Fruit fly (Drosophila melanogaster) whole organism, prepupa: ENCODE measurements around the gene CG13315.

Experiments used
- Blimp-1 ChIP-seq: fragments of 200-800 bp; sonication (Bioruptor generic); optimal IDR thresholded peaks from 3 replicates; lab custom pipeline; 2017; ENCODE audit warnings: missing biosample characterization, missing genetic modification characterization, mild to moderate bottlenecking, moderate library complexity, missing genetic modification reagents
- CG10631 ChIP-seq: fragments of 200-800 bp; sonication (Bioruptor generic); optimal IDR thresholded peaks from 2 replicates; lab custom pipeline; 2016; ENCODE audit warnings: missing biosample characterization, missing genetic modification characterization
- CG11294 ChIP-seq: fragments of 200-800 bp; sonication (Bioruptor generic); IDR thresholded peaks from 2 replicates; pipeline ENCODE4 v1.3.6; 2022; ENCODE audit warnings: missing biosample characterization, missing genetic modification characterization
- CG16779 ChIP-seq: fragments of 200-800 bp; sonication (Bioruptor generic); optimal IDR thresholded peaks from 3 replicates; lab custom pipeline; 2017; ENCODE audit warnings: missing biosample characterization, mild to moderate bottlenecking, missing genetic modification characterization
- CG32006 ChIP-seq: fragments of 200-800 bp; sonication (Bioruptor generic); optimal IDR thresholded peaks from 3 replicates; lab custom pipeline; 2017; ENCODE audit warnings: missing biosample characterization, mild to moderate bottlenecking, missing genetic modification characterization
- CG34406 ChIP-seq: fragments of 200-800 bp; sonication (Bioruptor generic); optimal IDR thresholded peaks from 3 replicates; lab custom pipeline; 2016; ENCODE audit warnings: missing biosample characterization, missing genetic modification characterization
- CG3919 ChIP-seq: fragments of 200-800 bp; sonication (Bioruptor generic); optimal IDR thresholded peaks from 3 replicates; lab custom pipeline; 2016; ENCODE audit warnings: missing biosample characterization, missing genetic modification characterization
- CG4318 ChIP-seq: fragments of 200-800 bp; sonication (Bioruptor generic); optimal IDR thresholded peaks from 3 replicates; lab custom pipeline; 2017; ENCODE audit warnings: missing biosample characterization, mild to moderate bottlenecking, missing genetic modification characterization
- CG6163 ChIP-seq: fragments of 200-800 bp; sonication (Bioruptor generic); IDR thresholded peaks from 3 replicates; pipeline ENCODE4 v1.3.6; 2022; ENCODE audit warnings: missing biosample characterization, missing genetic modification characterization
- CG6276 ChIP-seq: fragments of 200-800 bp; sonication (Bioruptor generic); optimal IDR thresholded peaks from 2 replicates; lab custom pipeline; 2017; ENCODE audit warnings: missing biosample characterization, mild to moderate bottlenecking, missing genetic modification characterization
- CG6792 ChIP-seq: fragments of 200-800 bp; sonication (Bioruptor generic); optimal IDR thresholded peaks from 3 replicates; lab custom pipeline; 2016; ENCODE audit warnings: missing biosample characterization, missing genetic modification characterization
- CG6808 ChIP-seq: fragments of 200-800 bp; sonication (Bioruptor generic); optimal IDR thresholded peaks from 3 replicates; lab custom pipeline; 2017; ENCODE audit warnings: missing biosample characterization, missing genetic modification characterization, mild to moderate bottlenecking, moderate library complexity, missing genetic modification reagents
- CG6854 ChIP-seq: fragments of 200-800 bp; sonication (Bioruptor generic); optimal IDR thresholded peaks from 2 replicates; lab custom pipeline; 2017; ENCODE audit warnings: missing biosample characterization, mild to moderate bottlenecking, missing genetic modification characterization
- CG7368 ChIP-seq: fragments of 200-800 bp; sonication (Bioruptor generic); optimal IDR thresholded peaks from 3 replicates; lab custom pipeline; 2016; ENCODE audit warnings: missing biosample characterization, missing genetic modification characterization
- CG8119 ChIP-seq: fragments of 200-800 bp; sonication (Bioruptor generic); IDR thresholded peaks from 3 replicates; pipeline ENCODE4 v1.3.6; 2022; ENCODE audit warnings: missing biosample characterization, missing genetic modification characterization
- CG8319 ChIP-seq: fragments of 200-800 bp; sonication (Bioruptor generic); optimal IDR thresholded peaks from 3 replicates; lab custom pipeline; 2016; ENCODE audit warnings: missing biosample characterization, missing genetic modification characterization
- Eip75B ChIP-seq: fragments of 200-800 bp; sonication (Bioruptor generic); optimal IDR thresholded peaks from 3 replicates; lab custom pipeline; 2016; ENCODE audit warnings: missing biosample characterization, missing genetic modification characterization
- Eip78C ChIP-seq: fragments of 200-800 bp; sonication (Bioruptor generic); peaks from one replicate; lab custom pipeline; 2016; ENCODE audit warnings: missing biosample characterization, missing genetic modification characterization
- Ets21C ChIP-seq: fragments of 200-800 bp; sonication (Bioruptor generic); optimal IDR thresholded peaks from 3 replicates; lab custom pipeline; 2016; ENCODE audit warnings: missing biosample characterization, missing genetic modification characterization
- Gug ChIP-seq: fragments of 200-800 bp; sonication (Bioruptor generic); IDR thresholded peaks from 2 replicates; pipeline ENCODE4 v1.3.6; 2022; ENCODE audit warnings: missing biosample characterization, missing genetic modification characterization
- Hr38 ChIP-seq: sonication (Bioruptor generic); optimal IDR thresholded peaks from 2 replicates; lab custom pipeline; 2016; ENCODE audit warnings: missing biosample characterization, missing genetic modification characterization
- Met ChIP-seq: fragments of 200-800 bp; sonication (Bioruptor generic); optimal IDR thresholded peaks from 3 replicates; lab custom pipeline; 2016; ENCODE audit warnings: missing biosample characterization, missing genetic modification characterization
- OdsH ChIP-seq: fragments of 200-800 bp; sonication (Bioruptor generic); optimal IDR thresholded peaks from 3 replicates; lab custom pipeline; 2016; ENCODE audit warnings: missing biosample characterization, missing genetic modification characterization
- Smox ChIP-seq: fragments of 200-800 bp; sonication (Bioruptor generic); optimal IDR thresholded peaks from 3 replicates; lab custom pipeline; 2016; ENCODE audit warnings: missing biosample characterization, missing genetic modification characterization
- Sox102F ChIP-seq: fragments of 200-800 bp; sonication (Bioruptor generic); optimal IDR thresholded peaks from 2 replicates; lab custom pipeline; 2016; ENCODE audit warnings: missing biosample characterization, mild to moderate bottlenecking, missing genetic modification characterization
- Sox14 ChIP-seq: fragments of 200-800 bp; sonication (Bioruptor generic); optimal IDR thresholded peaks from 3 replicates; lab custom pipeline; 2016; ENCODE audit warnings: missing biosample characterization, missing genetic modification characterization
- Sox15 ChIP-seq: fragments of 200-800 bp; sonication (Bioruptor generic); optimal IDR thresholded peaks from 3 replicates; lab custom pipeline; 2016; ENCODE audit warnings: missing biosample characterization, missing genetic modification characterization
- achi ChIP-seq: fragments of 200-800 bp; sonication (Bioruptor generic); optimal IDR thresholded peaks from 3 replicates; lab custom pipeline; 2016; ENCODE audit warnings: missing biosample characterization, missing genetic modification characterization
- acj6 ChIP-seq: fragments of 200-800 bp; sonication (Bioruptor generic); optimal IDR thresholded peaks from 3 replicates; lab custom pipeline; 2016; ENCODE audit warnings: missing biosample characterization, missing genetic modification characterization
- cyc ChIP-seq: fragments of 200-800 bp; sonication (Bioruptor generic); optimal IDR thresholded peaks from 3 replicates; lab custom pipeline; 2016; ENCODE audit warnings: missing biosample characterization, missing genetic modification characterization
- dac ChIP-seq: fragments of 200-800 bp; sonication (Bioruptor generic); optimal IDR thresholded peaks from 2 replicates; lab custom pipeline; 2017; ENCODE audit warnings: missing biosample characterization, mild to moderate bottlenecking, missing genetic modification characterization
- dsx ChIP-seq: fragments of 200-800 bp; optimal IDR thresholded peaks from 3 replicates; lab custom pipeline; 2019; ENCODE audit warnings: missing biosample characterization, mild to moderate bottlenecking, missing genetic modification characterization, moderate library complexity; ENCODE audit not compliant: poor library complexity, severe bottlenecking
- eg ChIP-seq: fragments of 200-800 bp; sonication (Bioruptor generic); IDR thresholded peaks from 3 replicates; pipeline ENCODE4 v1.3.6; 2022; ENCODE audit warnings: missing biosample characterization, missing genetic modification characterization
- fd59A ChIP-seq: fragments of 200-800 bp; sonication (Bioruptor generic); optimal IDR thresholded peaks from 2 replicates; lab custom pipeline; 2017; ENCODE audit warnings: missing biosample characterization, mild to moderate bottlenecking, missing genetic modification characterization, missing genetic modification reagents
- fkh ChIP-seq: fragments of 200-800 bp; sonication (Bioruptor generic); optimal IDR thresholded peaks from 3 replicates; lab custom pipeline; 2017; ENCODE audit warnings: missing biosample characterization, mild to moderate bottlenecking, missing genetic modification characterization, moderate library complexity
- lz ChIP-seq: fragments of 200-800 bp; sonication (Bioruptor generic); optimal IDR thresholded peaks from 3 replicates; lab custom pipeline; 2016; ENCODE audit warnings: missing biosample characterization, missing genetic modification characterization
- net ChIP-seq: fragments of 200-800 bp; sonication (Bioruptor generic); optimal IDR thresholded peaks from 3 replicates; lab custom pipeline; 2016; ENCODE audit warnings: missing biosample characterization, missing genetic modification characterization
- pdm3 ChIP-seq: fragments of 200-800 bp; sonication (Bioruptor generic); optimal IDR thresholded peaks from 3 replicates; lab custom pipeline; 2016; ENCODE audit warnings: missing biosample characterization, missing genetic modification characterization
- ss ChIP-seq, 2 experiments: fragments of 200-800 bp; sonication (Bioruptor generic); optimal IDR thresholded peaks; 2 replicates in 1 of 2; 3 replicates in 1 of 2; lab custom pipeline; 2017 to 2018; ENCODE audit warnings: mild to moderate bottlenecking in 2 of 2, missing biosample characterization in 2 of 2, missing genetic modification characterization in 2 of 2, moderate library complexity in 1 of 2
- svp ChIP-seq: fragments of 200-800 bp; sonication (Bioruptor generic); peaks from one replicate; lab custom pipeline; 2016; ENCODE audit warnings: missing biosample characterization, missing genetic modification characterization
- topi ChIP-seq: fragments of 200-800 bp; sonication (Bioruptor generic); optimal IDR thresholded peaks from 3 replicates; lab custom pipeline; 2016; ENCODE audit warnings: missing biosample characterization, missing genetic modification characterization
- vri ChIP-seq: fragments of 200-800 bp; sonication (Bioruptor generic); optimal IDR thresholded peaks from 3 replicates; lab custom pipeline; 2016; ENCODE audit warnings: missing biosample characterization, mild to moderate bottlenecking, missing genetic modification characterization

The CG13315 gene

DNA sequence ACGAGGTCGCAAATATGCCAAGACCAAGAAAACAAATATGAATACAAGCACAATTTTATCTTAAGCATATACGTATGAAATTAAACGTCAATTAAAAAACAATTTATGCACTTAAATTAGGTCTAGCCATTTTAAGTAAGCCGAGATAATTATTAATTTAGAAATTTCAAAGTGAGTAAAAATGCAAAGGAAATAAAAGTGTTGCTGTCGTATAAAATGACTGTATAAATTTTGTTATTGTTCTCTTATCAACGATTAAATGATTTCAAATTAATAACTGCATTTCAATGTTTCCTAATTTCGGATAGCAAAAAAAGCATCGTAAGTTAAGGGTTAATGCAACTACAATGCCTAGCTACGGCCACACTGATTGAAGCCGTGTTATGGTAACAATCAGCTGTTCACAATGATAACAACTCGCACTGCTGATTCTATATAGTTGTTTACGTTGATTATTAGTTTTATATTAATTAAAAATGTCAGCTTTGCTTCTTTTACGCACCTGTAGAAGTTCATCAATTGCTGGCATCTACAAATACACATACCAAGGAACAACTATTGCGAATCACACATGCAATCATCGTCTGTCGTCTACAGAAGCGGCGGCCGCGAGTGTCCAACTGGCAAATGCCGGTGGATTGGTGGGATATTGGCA is 23.8 kb upstream of the CG13315 start, which contains the start of the genes CG4911 and CG4942 (continued):
- TF ChIP-seq OdsH (GFP tag; lab: Kevin White, UChicago) (peak; percentile 67), CG8119 (GFP tag; lab: Robert Waterston, UW) (no peak), dac (GFP tag; lab: Kevin White, UChicago) (no peak), CG34406 (GFP tag; lab: Kevin White, UChicago) (peak; percentile 48), topi (GFP tag; lab: Kevin White, UChicago) (peak; percentile 48), Eip75B (GFP tag; lab: Kevin White, UChicago) (peak; percentile 41), cyc (GFP tag; lab: Kevin White, UChicago) (peak; percentile 72), Eip78C (peak; percentile 51), Ets21C (GFP tag; lab: Kevin White, UChicago) (peak; percentile 35)

DNA sequence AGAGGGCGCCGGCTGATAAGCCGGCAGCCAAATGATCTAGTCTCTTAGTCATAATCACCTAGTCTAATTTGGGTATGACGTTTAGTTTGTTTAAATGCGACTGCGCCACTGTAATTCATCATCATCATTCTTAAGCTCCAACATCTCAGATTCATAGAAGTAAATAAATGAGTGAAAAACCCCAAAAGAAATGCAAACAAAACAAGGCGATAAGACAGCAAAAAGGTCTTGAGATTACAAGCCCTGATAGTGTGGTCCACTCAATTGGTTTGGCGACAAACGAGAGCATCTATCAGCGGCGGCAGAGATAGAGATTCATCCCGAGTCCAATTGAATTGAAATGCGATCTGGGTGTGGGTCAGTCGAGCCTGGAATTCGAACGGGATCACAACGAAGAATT is 22.4 kb upstream of the CG13315 start, which contains the start of gene teq:
Gene teq, plus strand, starts transcription at position 359 of the 400 bp plus-strand sequence.
- TF ChIP-seq CG16779 (no peak), fkh (GFP tag; lab: Kevin White, UChicago) (peak; percentile 6), svp (GFP tag; lab: Kevin White, UChicago) (peak; percentile 81)
- TF ChIP-seq, all 60 proteins: peak for 2

DNA sequence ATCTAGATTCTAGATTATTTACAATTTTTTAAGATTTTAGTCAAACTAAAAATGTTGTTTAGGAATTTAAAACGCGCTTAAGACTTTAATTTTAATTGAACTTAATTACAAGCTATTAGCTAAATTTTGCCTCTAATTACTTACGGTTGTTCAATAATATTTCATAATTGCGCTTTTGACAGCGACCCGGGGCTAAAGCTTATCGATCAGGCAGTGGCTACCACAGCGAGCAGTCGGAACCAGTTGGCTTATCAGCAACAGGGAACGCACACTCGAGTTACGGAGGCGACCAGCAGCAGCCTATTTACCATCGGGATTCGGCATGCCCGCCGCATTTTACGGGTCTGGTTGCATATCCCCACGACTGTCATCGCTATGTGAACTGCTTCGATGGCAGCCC is 21.8 kb upstream of the CG13315 start:
- peak; percentile 88 for TF ChIP-seq svp (GFP tag; lab: Kevin White, UChicago)
- no peak for TF ChIP-seq Met (GFP tag; lab: Kevin White, UChicago)
- TF ChIP-seq, all 60 proteins: peak for 1

DNA sequence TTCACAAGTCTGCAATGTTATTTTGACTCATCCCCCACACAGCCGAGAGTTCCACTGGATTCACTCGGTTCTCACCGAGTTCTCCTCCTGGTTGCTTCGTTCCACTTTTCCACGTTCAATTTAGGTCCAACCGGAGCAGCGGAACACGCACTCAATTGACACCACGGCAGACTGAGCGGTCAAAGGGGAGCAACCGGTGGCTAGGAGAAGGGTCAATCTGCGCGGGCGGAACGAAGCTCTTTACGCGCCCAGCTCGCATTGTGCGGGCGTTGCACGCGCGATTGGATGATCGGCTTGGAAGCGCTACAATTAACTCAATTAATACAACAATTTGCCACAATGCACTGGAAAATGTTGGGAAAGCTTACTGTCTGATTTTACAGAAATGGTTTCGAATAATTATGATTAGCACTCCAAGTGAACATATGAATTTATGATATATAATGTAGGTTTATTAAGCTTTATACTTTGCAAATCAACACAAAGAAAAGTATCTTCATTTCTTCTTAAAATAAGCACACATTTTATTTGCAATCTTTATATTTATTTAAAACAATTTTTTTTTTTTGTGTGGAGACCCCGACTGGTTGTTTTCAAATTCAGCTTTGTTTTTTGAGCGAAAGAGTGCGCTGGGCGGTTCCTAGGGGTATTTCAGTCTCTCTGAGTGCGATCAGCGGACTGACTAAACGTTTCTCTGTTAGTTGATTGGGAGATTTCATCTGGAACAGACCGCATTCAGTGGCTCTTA is 4.1 kb upstream of the CG13315 start, which contains the start of gene CG32032:
Gene CG32032, plus strand, starts transcription at position 698 of the 748 bp plus-strand sequence.
- TF ChIP-seq eg (GFP tag; lab: Robert Waterston, UW) (peak; percentile 59; the same call in 1 of the 3 replicates), Hr38 (GFP tag; lab: Kevin White, UChicago) (no peak), CG32006 (GFP tag; lab: Kevin White, UChicago) (peak; percentile 64), CG8319 (peak; percentile 75), CG11294 (GFP tag; lab: Robert Waterston, UW) (no peak), lz (no peak), CG10631 (GFP tag; lab: Kevin White, UChicago) (peak; percentile 31), dsx (GFP tag; lab: Kevin White, UChicago) (no peak), Smox (GFP tag; lab: Kevin White, UChicago) (peak; percentile 34), CG6276 (GFP tag; lab: Kevin White, UChicago) (peak; percentile 32), Eip75B (GFP tag; lab: Kevin White, UChicago) (no peak), CG6163 (GFP tag; lab: Robert Waterston, UW) (0 out of 3 replicates have a peak, but pooled peaks have one; percentile 32), CG16779 (peak; percentile 14), CG4318 (GFP tag; lab: Kevin White, UChicago) (peak; percentile 22), CG8119 (GFP tag; lab: Robert Waterston, UW) (peak; percentile 51; the same call in 1 of the 3 replicates), OdsH (GFP tag; lab: Kevin White, UChicago) (no peak), Sox14 (no peak), CG3919 (peak; percentile 25), fd59A (no peak), Ets21C (GFP tag; lab: Kevin White, UChicago) (no peak), pdm3 (GFP tag; lab: Kevin White, UChicago) (peak; percentile 9), vri (GFP tag; lab: Kevin White, UChicago) (no peak), CG6792 (GFP tag; lab: Kevin White, UChicago) (peak; percentile 13), CG6808 (GFP tag; lab: Kevin White, UChicago) (peak; percentile 11), CG34406 (GFP tag; lab: Kevin White, UChicago) (peak; percentile 9), ss (GFP tag; optimal IDR thresholded peaks at IDR 0.05; lab: Kevin White, UChicago) (no peak), Blimp-1 (GFP tag; lab: Kevin White, UChicago) (no peak), CG6854 (GFP tag; lab: Kevin White, UChicago) (no peak), Eip78C (no peak), Sox102F (GFP tag; lab: Kevin White, UChicago) (no peak), Sox15 (GFP tag; lab: Kevin White, UChicago) (no peak), svp (GFP tag; lab: Kevin White, UChicago) (peak; percentile 67), CG7368 (GFP tag; lab: Kevin White, UChicago) (no peak), acj6 (GFP tag; lab: Kevin White, UChicago) (peak; percentile 34), Gug (GFP tag; lab: Robert Waterston, UW) (no peak), net (GFP tag; lab: Kevin White, UChicago) (peak; percentile 21), achi (GFP tag; lab: Kevin White, UChicago) (no peak)
